Fruit fly (Drosophila melanogaster) whole organism, embryonic: ENCODE data around the gene Sox100B.

Experiments
- Ada2b ChIP-seq: fragments of 200-800 bp; sonication (Bioruptor generic); IDR thresholded peaks from 2 replicates; pipeline ENCODE4 v1.3.6; 2022; ENCODE audit warnings: missing biosample characterization, missing genetic modification characterization
- Atf3 ChIP-seq: fragments of 200-800 bp; sonication (Bioruptor generic); optimal IDR thresholded peaks from 3 replicates; lab custom pipeline; 2016; ENCODE audit warnings: missing biosample characterization, missing genetic modification characterization
- B-H1 ChIP-seq: fragments of 200-800 bp; sonication (Bioruptor generic); IDR thresholded peaks from 3 replicates; pipeline ENCODE4 v1.3.6; 2022; ENCODE audit warnings: missing biosample characterization, missing genetic modification characterization
- Bteb2 ChIP-seq: fragments of 200-800 bp; sonication (Bioruptor generic); optimal IDR thresholded peaks from 2 replicates; lab custom pipeline; 2016; ENCODE audit warnings: missing biosample characterization, missing genetic modification characterization
- CG10321 ChIP-seq: fragments of 200-800 bp; sonication (Bioruptor generic); IDR thresholded peaks from 2 replicates; pipeline ENCODE4 v1.3.6; 2022; ENCODE audit warnings: missing biosample characterization, missing genetic modification characterization
- CG10366 ChIP-seq: fragments of 200-800 bp; sonication (Bioruptor generic); IDR thresholded peaks from 2 replicates; pipeline ENCODE4 v1.3.6; 2022; ENCODE audit warnings: missing biosample characterization, missing genetic modification characterization
- CG11560 ChIP-seq: fragments of 200-800 bp; sonication (Bioruptor generic); IDR thresholded peaks from 3 replicates; pipeline ENCODE4 v1.3.6; 2022; ENCODE audit warnings: missing biosample characterization, missing genetic modification characterization
- CG15011 ChIP-seq: fragments of 200-800 bp; sonication (Bioruptor generic); optimal IDR thresholded peaks from 3 replicates; lab custom pipeline; 2018; ENCODE audit warnings: missing biosample characterization, mild to moderate bottlenecking, missing genetic modification characterization
- CG15269 ChIP-seq: fragments of 200-800 bp; sonication (Bioruptor generic); optimal IDR thresholded peaks from 2 replicates; lab custom pipeline; 2018; ENCODE audit warnings: missing biosample characterization, mild to moderate bottlenecking, missing genetic modification characterization, moderate library complexity
- CG17829 ChIP-seq: fragments of 200-800 bp; optimal IDR thresholded peaks from 2 replicates; lab custom pipeline; 2019; ENCODE audit warnings: missing biosample characterization, mild to moderate bottlenecking, missing genetic modification characterization, moderate library complexity
- CG17912 ChIP-seq: fragments of 200-800 bp; sonication (Bioruptor generic); optimal IDR thresholded peaks from 2 replicates; lab custom pipeline; 2018; ENCODE audit warnings: missing biosample characterization, mild to moderate bottlenecking, missing genetic modification characterization
- CG18599 ChIP-seq: fragments of 200-800 bp; sonication (Bioruptor generic); optimal IDR thresholded peaks from 3 replicates; lab custom pipeline; 2017; ENCODE audit warnings: missing biosample characterization, missing genetic modification characterization, mild to moderate bottlenecking, moderate library complexity, missing genetic modification reagents
- CG2116 ChIP-seq: fragments of 200-800 bp; sonication (Bioruptor generic); optimal IDR thresholded peaks from 3 replicates; lab custom pipeline; 2018; ENCODE audit warnings: missing biosample characterization, mild to moderate bottlenecking, missing genetic modification characterization
- CG32767 ChIP-seq: fragments of 200-800 bp; sonication (Bioruptor generic); IDR thresholded peaks from 2 replicates; pipeline ENCODE4 v1.3.6; 2022; ENCODE audit warnings: missing biosample characterization, missing genetic modification characterization
- CG42726 ChIP-seq: fragments of 200-800 bp; sonication (Bioruptor generic); IDR thresholded peaks from 2 replicates; pipeline ENCODE4 v1.3.6; 2022; ENCODE audit warnings: missing biosample characterization, missing genetic modification characterization; ENCODE audit not compliant: partially characterized antibody
- CG4328 ChIP-seq: fragments of 200-800 bp; sonication (Bioruptor generic); optimal IDR thresholded peaks from 3 replicates; lab custom pipeline; 2017; ENCODE audit warnings: missing biosample characterization, missing genetic modification reagents, missing genetic modification characterization
- CG7928 ChIP-seq: fragments of 200-800 bp; sonication (Bioruptor generic); optimal IDR thresholded peaks from 2 replicates; lab custom pipeline; 2017; ENCODE audit warnings: missing biosample characterization, mild to moderate bottlenecking, missing genetic modification characterization
- CG8478 ChIP-seq: fragments of >200 bp; optimal IDR thresholded peaks from 2 replicates; lab custom pipeline; 2018
- CG9817 ChIP-seq: fragments of 200-800 bp; sonication (Bioruptor generic); optimal IDR thresholded peaks from 2 replicates; lab custom pipeline; 2018; ENCODE audit warnings: missing biosample characterization, mild to moderate bottlenecking, missing genetic modification characterization, moderate library complexity
- D ChIP-seq, 2 experiments: fragments of 200-800 bp in 1 of 2; fragments of >200 bp in 1 of 2; sonication (Bioruptor generic) in 1 of 2; optimal IDR thresholded peaks; 2 replicates in 1 of 2; 3 replicates in 1 of 2; lab custom pipeline; 2017; ENCODE audit warnings: mild to moderate bottlenecking in 1 of 2, missing biosample characterization in 1 of 2, missing genetic modification characterization in 1 of 2, missing genetic modification reagents in 1 of 2
- Dll ChIP-seq: fragments of 200-800 bp; sonication (Bioruptor generic); IDR thresholded peaks from 4 replicates; pipeline ENCODE4 v1.3.6; 2022; ENCODE audit warnings: missing biosample characterization, missing genetic modification characterization; ENCODE audit not compliant: partially characterized antibody
- Elba2 ChIP-seq: fragments of 200-800 bp; sonication (Bioruptor generic); optimal IDR thresholded peaks from 3 replicates; lab custom pipeline; 2016; ENCODE audit warnings: missing biosample characterization, missing genetic modification characterization
- HmgD ChIP-seq: fragments of 200-800 bp; sonication (Bioruptor generic); optimal IDR thresholded peaks from 3 replicates; lab custom pipeline; 2016; ENCODE audit warnings: missing biosample characterization, missing genetic modification characterization
- Lim3 ChIP-seq: fragments of 200-800 bp; sonication (Bioruptor generic); IDR thresholded peaks from 2 replicates; pipeline ENCODE4 v1.3.6; 2022; ENCODE audit warnings: missing biosample characterization, missing genetic modification characterization
- Poxn ChIP-seq: fragments of 200-800 bp; sonication (Bioruptor generic); IDR thresholded peaks from 2 replicates; pipeline ENCODE4 v1.3.6; 2022; ENCODE audit warnings: missing biosample characterization, missing genetic modification characterization
- Sin3A ChIP-seq: fragments of >200 bp; optimal IDR thresholded peaks from 2 replicates; lab custom pipeline; 2018
- Sox102F ChIP-seq: fragments of 200-800 bp; sonication (Bioruptor generic); optimal IDR thresholded peaks from 2 replicates; lab custom pipeline; 2018; ENCODE audit warnings: missing biosample characterization, mild to moderate bottlenecking, missing genetic modification characterization, moderate library complexity
- Sry-β ChIP-seq: fragments of 200-800 bp; sonication (Bioruptor generic); optimal IDR thresholded peaks from 2 replicates; lab custom pipeline; 2018; ENCODE audit warnings: missing biosample characterization, mild to moderate bottlenecking, missing genetic modification characterization, moderate library complexity
- Sry-δ ChIP-seq: fragments of 200-800 bp; sonication (Bioruptor generic); optimal IDR thresholded peaks from 2 replicates; lab custom pipeline; 2016; ENCODE audit warnings: missing biosample characterization, missing genetic modification characterization
- Xbp1 ChIP-seq: fragments of 200-800 bp; sonication (Bioruptor generic); optimal IDR thresholded peaks from 3 replicates; lab custom pipeline; 2016; ENCODE audit warnings: missing biosample characterization, mild to moderate bottlenecking, missing genetic modification characterization
- al ChIP-seq: fragments of 200-800 bp; sonication (Bioruptor generic); IDR thresholded peaks from 2 replicates; pipeline ENCODE4 v1.3.6; 2022; ENCODE audit warnings: missing biosample characterization, missing genetic modification characterization
- bab2 ChIP-seq: fragments of 200-800 bp; sonication (Bioruptor generic); optimal IDR thresholded peaks from 2 replicates; lab custom pipeline; 2016; ENCODE audit warnings: missing biosample characterization, missing genetic modification characterization
- bowl ChIP-seq: fragments of 200-800 bp; sonication (Bioruptor generic); IDR thresholded peaks from 2 replicates; pipeline ENCODE4 v1.3.6; 2022; ENCODE audit warnings: missing biosample characterization, missing genetic modification characterization
- br ChIP-seq: fragments of >200 bp; optimal IDR thresholded peaks from 2 replicates; lab custom pipeline; 2017
- crol ChIP-seq: fragments of 200-800 bp; sonication (Bioruptor generic); IDR thresholded peaks from 2 replicates; pipeline ENCODE4 v1.3.6; 2022; ENCODE audit warnings: missing biosample characterization, missing genetic modification characterization
- cwo ChIP-seq: fragments of 200-800 bp; sonication (Bioruptor generic); optimal IDR thresholded peaks from 3 replicates; lab custom pipeline; 2017; ENCODE audit warnings: missing biosample characterization, missing genetic modification characterization, mild to moderate bottlenecking, moderate library complexity, missing genetic modification reagents
- danr ChIP-seq: fragments of 200-800 bp; sonication (Bioruptor generic); IDR thresholded peaks from 2 replicates; pipeline ENCODE4 v1.3.6; 2022; ENCODE audit warnings: missing biosample characterization, missing genetic modification characterization
- exex ChIP-seq: fragments of 200-800 bp; sonication (Bioruptor generic); optimal IDR thresholded peaks from 4 replicates; lab custom pipeline; 2018; ENCODE audit warnings: missing biosample characterization, mild to moderate bottlenecking, missing genetic modification characterization, moderate library complexity
- fd102C ChIP-seq: fragments of 200-800 bp; sonication (Bioruptor generic); optimal IDR thresholded peaks from 2 replicates; lab custom pipeline; 2018; ENCODE audit warnings: missing biosample characterization, mild to moderate bottlenecking, missing genetic modification characterization, moderate library complexity
- gcm2 ChIP-seq: fragments of 200-800 bp; sonication (Bioruptor generic); optimal IDR thresholded peaks from 2 replicates; lab custom pipeline; 2016; ENCODE audit warnings: missing biosample characterization, missing genetic modification characterization
- gem ChIP-seq: fragments of 200-800 bp; sonication (Bioruptor generic); optimal IDR thresholded peaks from 2 replicates; lab custom pipeline; 2019; ENCODE audit warnings: missing biosample characterization, mild to moderate bottlenecking, missing genetic modification characterization, moderate library complexity
- ham ChIP-seq: fragments of 200-800 bp; sonication (Bioruptor generic); IDR thresholded peaks from 2 replicates; pipeline ENCODE4 v1.3.6; 2022; ENCODE audit warnings: missing biosample characterization, missing genetic modification characterization
- hbn ChIP-seq: fragments of 200-800 bp; sonication (Bioruptor generic); IDR thresholded peaks from 2 replicates; pipeline ENCODE4 v1.3.6; 2022; ENCODE audit warnings: missing biosample characterization, missing genetic modification characterization; ENCODE audit not compliant: partially characterized antibody
- jigr1 ChIP-seq: fragments of 200-800 bp; sonication (Bioruptor generic); IDR thresholded peaks from 3 replicates; pipeline ENCODE4 v1.3.6; 2022; ENCODE audit warnings: missing biosample characterization, missing genetic modification characterization
- lbe ChIP-seq: fragments of 200-800 bp; sonication (Bioruptor generic); optimal IDR thresholded peaks from 2 replicates; lab custom pipeline; 2016; ENCODE audit warnings: missing biosample characterization, mild to moderate bottlenecking, missing genetic modification characterization
- oc ChIP-seq: fragments of 200-800 bp; sonication (Bioruptor generic); optimal IDR thresholded peaks from 2 replicates; lab custom pipeline; 2018; ENCODE audit warnings: missing biosample characterization, mild to moderate bottlenecking, missing genetic modification characterization, moderate library complexity
- prd ChIP-seq, 3 experiments: fragments of >200 bp in 2 of 3; fragments of 200-800 bp in 1 of 3; sonication (Bioruptor generic) in 1 of 3; optimal IDR thresholded peaks in 2 of 3; IDR thresholded peaks in 1 of 3; 2 replicates in 2 of 3; 3 replicates in 1 of 3; pipeline versions ENCODE4 v1.3.6 to Lab custom; 2017 to 2022; ENCODE audit warnings: missing biosample characterization in 1 of 3, missing genetic modification characterization in 1 of 3
- slbo ChIP-seq: fragments of 200-800 bp; sonication (Bioruptor generic); IDR thresholded peaks from 2 replicates; pipeline ENCODE4 v1.3.6; 2022; ENCODE audit warnings: missing biosample characterization, missing genetic modification characterization
- z ChIP-seq: fragments of 200-800 bp; sonication (Bioruptor generic); IDR thresholded peaks from 3 replicates; pipeline ENCODE4 v1.3.6; 2022; ENCODE audit warnings: missing biosample characterization, missing genetic modification characterization

The Sox100B gene

dm6 chr3R:31059807-31060707 is 5.0 kb upstream of the Sox100B start (continued):
- no peak for TF ChIP-seq CG4328 (GFP tag; lab: Kevin White, UChicago)
- peak; percentile 30; the same call in 1 of the 2 replicates for TF ChIP-seq slbo
- no peak for TF ChIP-seq Lim3 (GFP tag; lab: Robert Waterston, UW)
- TF ChIP-seq CG9817 (tag; lab: Kevin White, UChicago) = peak; percentile 23
- no peak for TF ChIP-seq Dll (GFP tag; lab: Robert Waterston, UW)
- no peak for TF ChIP-seq fd102C (GFP tag; lab: Kevin White, UChicago)
- TF ChIP-seq CG11560 (tag; lab: Robert Waterston, UW) = no peak
- TF ChIP-seq CG10366 (GFP tag; lab: Robert Waterston, UW) = peak; percentile 39
- no peak for TF ChIP-seq CG8478 (lab: Kevin White, UChicago)
- TF ChIP-seq Elba2 (GFP tag; lab: Kevin White, UChicago) = peak; percentile 90
- no peak for TF ChIP-seq br (lab: Kevin White, UChicago)
- no peak for TF ChIP-seq jigr1 (GFP tag; lab: Robert Waterston, UW)
- TF ChIP-seq Sox102F (GFP tag; lab: Kevin White, UChicago) = peak; percentile 51
- TF ChIP-seq cwo (GFP tag; lab: Kevin White, UChicago) = no peak
- no peak for TF ChIP-seq D (optimal IDR thresholded peaks at IDR 0.05; lab: Kevin White, UChicago)
- no peak for TF ChIP-seq D (GFP tag; optimal IDR thresholded peaks at IDR 0.05; lab: Kevin White, UChicago)
- TF ChIP-seq CG17912 = no peak
- TF ChIP-seq exex (tag; lab: Kevin White, UChicago) = no peak
- TF ChIP-seq danr = 0 out of 2 replicates have a peak, but pooled peaks have one; percentile 10
- TF ChIP-seq Sin3A (lab: Kevin White, UChicago) = no peak
- no peak for TF ChIP-seq Poxn (GFP tag; lab: Robert Waterston, UW)
- no peak for TF ChIP-seq CG2116 (GFP tag; lab: Kevin White, UChicago)
- TF ChIP-seq Bteb2 (GFP tag; lab: Kevin White, UChicago) = no peak
- TF ChIP-seq oc (tag; lab: Kevin White, UChicago) = peak; percentile 30
- no peak for TF ChIP-seq hbn
- no peak for TF ChIP-seq Atf3
- TF ChIP-seq prd (optimal IDR thresholded peaks at IDR 0.05; lab: Kevin White, UChicago) = no peak
- TF ChIP-seq prd (GFP tag; IDR thresholded peaks at IDR 0.05; lab: Robert Waterston, UW) = peak; percentile 38; the same call in 1 of the 3 replicates
- no peak for TF ChIP-seq lbe (GFP tag; lab: Kevin White, UChicago)
- TF ChIP-seq CG32767 (GFP tag; lab: Robert Waterston, UW) = peak; percentile 31; the same call in 1 of the 2 replicates
- TF ChIP-seq ham (GFP tag; lab: Robert Waterston, UW) = no peak
- TF ChIP-seq bab2 = no peak
- TF ChIP-seq B-H1 (GFP tag; lab: Robert Waterston, UW) = peak; percentile 13; the same call in 1 of the 3 replicates
- no peak for TF ChIP-seq bowl (GFP tag; lab: Robert Waterston, UW)
- TF ChIP-seq z (GFP tag; lab: Robert Waterston, UW) = no peak
- peak; percentile 57 for TF ChIP-seq CG18599 (GFP tag; lab: Kevin White, UChicago)
- TF ChIP-seq Sry-β (GFP tag; lab: Kevin White, UChicago) = no peak
- TF ChIP-seq gcm2 (GFP tag; lab: Kevin White, UChicago) = peak; percentile 12
- peak; percentile 38 for TF ChIP-seq Xbp1 (GFP tag; lab: Kevin White, UChicago)
- TF ChIP-seq al = no peak
- peak; percentile 61 for TF ChIP-seq crol (GFP tag; lab: Robert Waterston, UW)
- no peak for TF ChIP-seq CG7928
- peak; percentile 46 for TF ChIP-seq Ada2b (GFP tag; lab: Robert Waterston, UW)
- TF ChIP-seq CG42726 (GFP tag; lab: Robert Waterston, UW) = no peak
- peak; percentile 42 for TF ChIP-seq CG15269
- 0 out of 2 replicates have a peak, but pooled peaks have one; percentile 32 for TF ChIP-seq CG10321 (GFP tag; lab: Robert Waterston, UW)
- no peak for TF ChIP-seq HmgD (GFP tag; lab: Kevin White, UChicago)
- no peak for TF ChIP-seq Sry-δ
- peak; percentile 4 for TF ChIP-seq CG17829 (tag; lab: Kevin White, UChicago)
- TF ChIP-seq CG15011 (GFP tag; lab: Kevin White, UChicago) = no peak
- TF ChIP-seq gem (tag; lab: Kevin White, UChicago) = peak; percentile 68
